Worm (Caenorhabditis elegans) whole organism, L3 larva: ENCODE data around the gene ptp-1.

Source experiments
- ZK546.5 ChIP-seq: sonication (generic microtip); optimal IDR thresholded peaks from 2 replicates; lab custom pipeline; 2017; ENCODE audit warnings: missing biosample characterization, missing genetic modification characterization
- ceh-9 ChIP-seq: sonication (generic microtip); optimal IDR thresholded peaks from 2 replicates; lab custom pipeline; 2018; ENCODE audit warnings: missing biosample characterization, missing genetic modification characterization
- egl-27 ChIP-seq: sonication (generic microtip); optimal IDR thresholded peaks from 4 replicates; lab custom pipeline; 2017; ENCODE audit warnings: missing biosample characterization, missing genetic modification reagents, missing genetic modification characterization
- egl-5 ChIP-seq: fragments of 150-350 bp; optimal IDR thresholded peaks from 2 replicates; lab custom pipeline; 2017; ENCODE audit warnings: missing biosample characterization, missing genetic modification reagents, missing genetic modification characterization, inconsistent platforms
- eor-1 ChIP-seq, 2 experiments: fragments of 150-350 bp; optimal IDR thresholded peaks; 2 replicates each; lab custom pipeline; 2014 to 2018; ENCODE audit warnings: missing biosample characterization in 2 of 2, missing genetic modification characterization in 2 of 2
- fkh-10 ChIP-seq: sonication (generic microtip); optimal IDR thresholded peaks from 2 replicates; lab custom pipeline; 2017; ENCODE audit warnings: missing biosample characterization, missing genetic modification reagents, missing genetic modification characterization
- fkh-2 ChIP-seq: fragments of 150-350 bp; optimal IDR thresholded peaks from 2 replicates; lab custom pipeline; 2014; ENCODE audit warnings: missing biosample characterization, missing genetic modification reagents, missing genetic modification characterization
- fos-1 ChIP-seq: fragments of 150-350 bp; optimal IDR thresholded peaks from 2 replicates; lab custom pipeline; 2014; ENCODE audit warnings: missing biosample characterization, missing genetic modification characterization
- hmg-11 ChIP-seq: sonication (generic microtip); optimal IDR thresholded peaks from 2 replicates; lab custom pipeline; 2016; ENCODE audit warnings: missing genetic modification characterization, missing compliant biosample characterization
- lin-15B ChIP-seq: fragments of 150-350 bp; optimal IDR thresholded peaks from 2 replicates; lab custom pipeline; 2014; ENCODE audit warnings: missing biosample characterization, missing genetic modification characterization
- lin-39 ChIP-seq: fragments of 150-350 bp; optimal IDR thresholded peaks from 2 replicates; lab custom pipeline; 2018; ENCODE audit warnings: missing biosample characterization, missing genetic modification reagents, missing genetic modification characterization
- lsy-12 ChIP-seq: sonication (generic microtip); optimal IDR thresholded peaks from 2 replicates; lab custom pipeline; 2016; ENCODE audit warnings: mild to moderate bottlenecking, missing genetic modification characterization, missing compliant biosample characterization
- nfya-1 ChIP-seq: sonication (generic microtip); optimal IDR thresholded peaks from 2 replicates; lab custom pipeline; 2017; ENCODE audit warnings: missing genetic modification characterization, mild to moderate bottlenecking, missing compliant biosample characterization, antibody characterized with exemption, moderate library complexity; ENCODE audit not compliant: insufficient read depth
- nhr-11 ChIP-seq: fragments of 150-350 bp; optimal IDR thresholded peaks from 2 replicates; lab custom pipeline; 2014; ENCODE audit warnings: missing biosample characterization, missing genetic modification characterization
- nhr-12 ChIP-seq: fragments of 150-350 bp; optimal IDR thresholded peaks from 2 replicates; lab custom pipeline; 2014; ENCODE audit warnings: missing biosample characterization, missing genetic modification characterization
- nhr-23 ChIP-seq: fragments of 150-350 bp; optimal IDR thresholded peaks from 2 replicates; lab custom pipeline; 2014; ENCODE audit warnings: missing biosample characterization, missing genetic modification reagents, missing genetic modification characterization
- nhr-237 ChIP-seq: fragments of 150-350 bp; optimal IDR thresholded peaks from 2 replicates; lab custom pipeline; 2014; ENCODE audit warnings: missing biosample characterization, missing genetic modification characterization
- nhr-25 ChIP-seq: sonication (generic microtip); optimal IDR thresholded peaks from 2 replicates; lab custom pipeline; 2017; ENCODE audit warnings: missing biosample characterization, missing genetic modification characterization
- nhr-28 ChIP-seq: fragments of 150-350 bp; optimal IDR thresholded peaks from 2 replicates; lab custom pipeline; 2014; ENCODE audit warnings: missing biosample characterization, missing genetic modification characterization
- nhr-43 ChIP-seq: sonication (generic microtip); optimal IDR thresholded peaks from 2 replicates; lab custom pipeline; 2016; ENCODE audit warnings: mild to moderate bottlenecking, missing genetic modification characterization, missing compliant biosample characterization; ENCODE audit not compliant: poor library complexity, severe bottlenecking
- nhr-67 ChIP-seq: fragments of 150-350 bp; optimal IDR thresholded peaks from 2 replicates; lab custom pipeline; 2014; ENCODE audit warnings: missing biosample characterization, missing genetic modification characterization
- nhr-76 ChIP-seq: fragments of 150-350 bp; sonication (generic microtip); optimal IDR thresholded peaks from 5 replicates; lab custom pipeline; 2014; ENCODE audit warnings: missing biosample characterization, missing genetic modification characterization
- nhr-77 ChIP-seq: fragments of 150-350 bp; optimal IDR thresholded peaks from 2 replicates; lab custom pipeline; 2014; ENCODE audit warnings: missing biosample characterization, missing genetic modification characterization
- pha-4 ChIP-seq: fragments of 150-350 bp; optimal IDR thresholded peaks from 2 replicates; lab custom pipeline; 2014; ENCODE audit warnings: missing biosample characterization, missing genetic modification reagents, missing genetic modification characterization
- skn-1 ChIP-seq: fragments of 150-350 bp; optimal IDR thresholded peaks from 2 replicates; lab custom pipeline; 2014; ENCODE audit warnings: missing biosample characterization, missing genetic modification characterization
- snpc-4 ChIP-seq: fragments of 150-350 bp; optimal IDR thresholded peaks from 2 replicates; lab custom pipeline; 2014; ENCODE audit warnings: missing biosample characterization, missing genetic modification characterization
- tbx-2 ChIP-seq: sonication (generic microtip); optimal IDR thresholded peaks from 2 replicates; lab custom pipeline; 2016; ENCODE audit warnings: mild to moderate bottlenecking, missing genetic modification characterization, missing compliant biosample characterization
- unc-39 ChIP-seq: sonication (generic microtip); optimal IDR thresholded peaks from 4 replicates; lab custom pipeline; 2017; ENCODE audit warnings: missing biosample characterization, missing genetic modification characterization
- unc-62 ChIP-seq: fragments of 150-350 bp; sonication (generic microtip); optimal IDR thresholded peaks from 4 replicates; lab custom pipeline; 2014; ENCODE audit warnings: missing biosample characterization, missing genetic modification reagents, missing genetic modification characterization
- zag-1 ChIP-seq: fragments of 150-350 bp; optimal IDR thresholded peaks from 2 replicates; lab custom pipeline; 2014; ENCODE audit warnings: missing biosample characterization, missing genetic modification characterization
- ztf-4 ChIP-seq: fragments of 150-350 bp; optimal IDR thresholded peaks from 2 replicates; lab custom pipeline; 2014; ENCODE audit warnings: missing biosample characterization, missing genetic modification characterization

Gene ptp-1

DNA sequence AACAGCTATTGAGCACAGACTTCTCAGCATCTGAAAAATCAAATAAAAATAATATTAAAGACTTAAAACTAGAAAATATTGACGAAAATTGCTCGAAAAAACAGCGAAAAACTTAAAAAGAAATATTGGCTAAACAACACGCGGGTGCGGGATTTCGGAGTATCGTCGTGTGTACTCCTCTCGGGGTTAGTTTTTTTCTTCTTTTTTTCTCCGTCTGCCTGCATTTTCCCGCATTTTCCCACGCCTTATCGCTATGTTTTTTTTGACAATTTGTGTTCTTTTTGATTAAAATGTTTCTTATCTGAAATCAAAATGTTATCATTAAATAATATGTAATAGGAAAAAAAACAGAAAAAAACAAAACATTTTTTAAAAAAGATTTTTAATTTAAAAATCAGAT lies 39.8 kb downstream of the ptp-1 start, which contains the start of gene mrps-31 (continued):
- TF ChIP-seq zag-1 (tag; lab: Kevin White, UChicago) (no peak), nhr-237 (tag; lab: Kevin White, UChicago) (no peak), nhr-11 (tag; lab: Kevin White, UChicago) (no peak), nhr-12 (tag; lab: Kevin White, UChicago) (no peak), fos-1 (no peak), ztf-4 (tag; lab: Kevin White, UChicago) (no peak), lin-15B (tag; lab: Kevin White, UChicago) (peak; percentile 60), ZK546.5 (no peak), egl-27 (tag; lab: Kevin White, UChicago) (no peak), nhr-67 (tag; lab: Kevin White, UChicago) (no peak), fkh-2 (tag; lab: Kevin White, UChicago) (no peak), pha-4 (tag; lab: Kevin White, UChicago) (peak; percentile 73), nhr-43 (tag; lab: Kevin White, UChicago) (no peak)

DNA sequence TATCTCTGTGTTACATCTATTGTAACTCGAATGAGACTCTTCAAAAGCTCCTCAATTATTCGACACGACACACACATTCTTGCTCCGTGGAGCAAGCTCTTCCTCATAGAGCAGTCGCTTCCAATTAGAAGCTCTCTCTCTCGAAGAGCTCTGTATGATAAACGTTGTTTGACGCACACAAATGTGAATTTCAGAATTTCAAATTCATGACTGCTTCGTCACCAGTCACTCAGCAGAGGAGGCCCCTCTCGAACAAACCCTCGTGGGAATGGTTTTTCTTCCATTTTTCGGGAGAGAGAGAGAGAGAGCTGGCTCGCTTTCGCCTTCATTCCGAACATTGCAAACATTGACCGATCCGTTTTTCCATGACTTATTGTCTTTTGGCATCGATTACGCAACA lies 41.9 kb downstream of the ptp-1 start:
- TF ChIP-seq ceh-9 (tag; lab: Kevin White, UChicago) (no peak), hmg-11 (tag; lab: Kevin White, UChicago) (peak; percentile 17), eor-1 (tag; optimal IDR thresholded peaks at IDR 0.05; lab: Kevin White, UChicago) (no peak), nfya-1 (tag; lab: Kevin White, UChicago) (peak; percentile 14), lin-39 (tag; lab: Kevin White, UChicago) (peak; percentile 17)
- TF ChIP-seq, all 47 proteins: peak for 3

DNA sequence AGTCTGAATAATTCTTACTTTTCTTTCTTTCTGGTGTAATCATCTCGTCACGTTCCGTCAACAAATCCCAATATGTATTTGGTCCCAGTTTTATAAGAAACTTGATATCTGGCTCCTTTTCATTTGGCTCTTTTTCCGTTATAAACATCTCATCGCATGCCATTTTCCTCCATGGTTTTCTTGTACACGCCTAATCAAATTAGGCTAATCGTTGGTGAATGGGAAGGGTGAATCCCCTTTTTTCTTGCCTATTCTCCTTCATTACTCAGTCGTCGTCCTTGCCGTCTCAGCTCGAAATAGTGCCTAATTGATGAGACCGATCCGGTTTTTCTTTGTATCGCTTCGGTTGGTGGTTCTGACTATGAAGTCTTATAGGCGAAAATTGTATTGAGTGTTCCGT lies 43.6 kb downstream of the ptp-1 start:
- no peak for TF ChIP-seq lin-39 (tag; lab: Kevin White, UChicago)
- no peak for TF ChIP-seq lsy-12 (tag; lab: Kevin White, UChicago)
- no peak for TF ChIP-seq ceh-9 (tag; lab: Kevin White, UChicago)
- TF ChIP-seq hmg-11 (tag; lab: Kevin White, UChicago): no peak
- TF ChIP-seq skn-1 (tag; lab: Kevin White, UChicago): no peak
- no peak for TF ChIP-seq snpc-4 (tag; lab: Kevin White, UChicago)
- TF ChIP-seq ZK546.5: no peak
- TF ChIP-seq eor-1 (tag; optimal IDR thresholded peaks at IDR 0.05; lab: Kevin White, UChicago): no peak
- no peak for TF ChIP-seq nhr-76
- no peak for TF ChIP-seq nhr-43 (tag; lab: Kevin White, UChicago)
- TF ChIP-seq nhr-25: no peak
- TF ChIP-seq nhr-237 (tag; lab: Kevin White, UChicago): no peak
- TF ChIP-seq unc-39 (tag; lab: Kevin White, UChicago): no peak
- no peak for TF ChIP-seq lin-15B (tag; lab: Kevin White, UChicago)
- TF ChIP-seq fkh-10 (GFP tag; lab: Kevin White, UChicago): no peak
- no peak for TF ChIP-seq tbx-2

DNA sequence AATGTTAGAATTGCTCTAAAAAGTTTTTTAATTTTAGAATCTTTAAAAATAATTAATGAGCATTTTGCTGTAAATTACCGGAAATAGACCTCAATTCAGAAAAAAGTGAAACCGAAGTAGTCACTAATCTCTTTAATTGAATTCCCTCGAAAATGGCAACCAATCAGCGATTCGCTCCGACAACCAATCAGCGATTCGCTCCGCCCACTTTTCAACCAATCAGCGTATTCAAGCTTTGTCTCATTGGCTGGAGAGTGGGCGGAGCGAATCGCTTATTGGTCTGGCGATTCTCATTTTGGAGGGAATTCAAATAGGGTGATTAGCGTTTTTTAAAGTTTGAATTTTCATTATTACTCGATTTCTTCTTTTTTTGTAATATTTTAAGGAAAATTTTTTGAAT lies 44.4 kb downstream of the ptp-1 start:
- TF ChIP-seq tbx-2 (no peak), fos-1 (no peak), egl-5 (tag; lab: Kevin White, UChicago) (no peak), nfya-1 (tag; lab: Kevin White, UChicago) (peak; percentile 91)

DNA sequence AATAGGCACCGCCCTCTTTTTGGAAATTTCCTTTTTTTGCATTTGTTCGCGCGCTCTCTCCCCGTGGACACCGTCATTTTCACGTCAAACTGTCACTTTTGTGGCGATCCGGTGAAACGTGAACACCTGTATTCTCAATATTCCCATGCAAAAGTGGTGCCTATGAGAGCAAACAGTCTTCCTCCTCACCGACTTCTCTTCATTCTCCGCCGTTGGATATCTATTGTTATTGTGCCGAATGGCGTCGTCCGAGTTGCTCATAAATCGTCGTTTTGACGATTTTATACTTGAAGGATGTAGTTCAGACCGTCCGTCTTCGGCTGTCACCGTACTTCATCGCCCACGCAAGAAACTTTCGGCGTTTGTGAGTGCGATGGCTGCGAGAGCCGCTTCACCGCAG lies 45.3 kb downstream of the ptp-1 start, which contains the start of gene rilp-1:
Gene rilp-1, plus strand, starts transcription at position 301 of the 400 bp plus-strand sequence.
- TF ChIP-seq zag-1 (tag; lab: Kevin White, UChicago): no peak
- no peak for TF ChIP-seq nhr-237 (tag; lab: Kevin White, UChicago)
- TF ChIP-seq nhr-11 (tag; lab: Kevin White, UChicago): no peak
- TF ChIP-seq nhr-28 (tag; lab: Kevin White, UChicago): no peak
- TF ChIP-seq unc-62 (GFP tag; lab: Kevin White, UChicago): no peak
- TF ChIP-seq nhr-77 (tag; lab: Kevin White, UChicago): no peak
- no peak for TF ChIP-seq egl-5 (tag; lab: Kevin White, UChicago)
- no peak for TF ChIP-seq nhr-23 (tag; lab: Kevin White, UChicago)
- TF ChIP-seq skn-1 (tag; lab: Kevin White, UChicago): no peak
